Worm (Caenorhabditis elegans) whole organism, mixed stage, embryonic: ENCODE results near the gene daf-18.

ENCODE experiments used
- M03D4.4 ChIP-seq: sonication (generic microtip); optimal IDR thresholded peaks from 2 replicates; lab custom pipeline; 2017; ENCODE audit warnings: mild to moderate bottlenecking, missing genetic modification characterization, missing compliant biosample characterization
- bed-3 ChIP-seq: fragments of 200-800 bp; sonication (Bioruptor generic); optimal IDR thresholded peaks from 3 replicates; lab custom pipeline; 2018; ENCODE audit warnings: mild to moderate bottlenecking, missing genetic modification characterization, moderate library complexity, missing compliant biosample characterization
- blmp-1 ChIP-seq: fragments of 150-350 bp; optimal IDR thresholded peaks from 2 replicates; lab custom pipeline; 2014; ENCODE audit warnings: missing biosample characterization, missing genetic modification characterization
- ceh-39 ChIP-seq: fragments of 150-350 bp; optimal IDR thresholded peaks from 2 replicates; lab custom pipeline; 2014; ENCODE audit warnings: missing biosample characterization, missing genetic modification characterization
- ceh-43 ChIP-seq: fragments of 200-800 bp; sonication (Bioruptor generic); optimal IDR thresholded peaks from 2 replicates; lab custom pipeline; 2018; ENCODE audit warnings: mild to moderate bottlenecking, missing genetic modification characterization, moderate library complexity, missing compliant biosample characterization
- ceh-83 ChIP-seq: fragments of 200-800 bp; sonication (Bioruptor generic); optimal IDR thresholded peaks from 2 replicates; lab custom pipeline; 2018; ENCODE audit warnings: mild to moderate bottlenecking, missing genetic modification characterization, missing compliant biosample characterization
- ces-1 ChIP-seq: fragments of 150-350 bp; optimal IDR thresholded peaks from 2 replicates; lab custom pipeline; 2014; ENCODE audit warnings: missing biosample characterization, missing genetic modification reagents, missing genetic modification characterization
- cnd-1 ChIP-seq: fragments of 200-800 bp; sonication (Bioruptor generic); optimal IDR thresholded peaks from 2 replicates; lab custom pipeline; 2018; ENCODE audit warnings: mild to moderate bottlenecking, missing genetic modification characterization, missing compliant biosample characterization
- drap-1 ChIP-seq: fragments of 200-800 bp; sonication (Bioruptor generic); optimal IDR thresholded peaks from 3 replicates; lab custom pipeline; 2018; ENCODE audit warnings: mild to moderate bottlenecking, missing genetic modification characterization, missing compliant biosample characterization
- elt-1 ChIP-seq: sonication (generic microtip); optimal IDR thresholded peaks from 2 replicates; lab custom pipeline; 2017; ENCODE audit warnings: missing genetic modification characterization, mild to moderate bottlenecking, missing compliant biosample characterization, antibody characterized with exemption, moderate library complexity, borderline replicate concordance; ENCODE audit not compliant: insufficient read depth
- elt-3 ChIP-seq: fragments of 150-350 bp; optimal IDR thresholded peaks from 2 replicates; lab custom pipeline; 2014; ENCODE audit warnings: missing biosample characterization, missing genetic modification characterization
- flh-1 ChIP-seq: fragments of 200-800 bp; sonication (Bioruptor generic); optimal IDR thresholded peaks from 2 replicates; lab custom pipeline; 2018; ENCODE audit warnings: mild to moderate bottlenecking, missing genetic modification characterization, moderate library complexity, missing compliant biosample characterization
- ham-2 ChIP-seq: fragments of 200-800 bp; sonication (Bioruptor generic); optimal IDR thresholded peaks from 2 replicates; lab custom pipeline; 2018; ENCODE audit warnings: mild to moderate bottlenecking, missing genetic modification characterization, missing compliant biosample characterization
- hlh-1 ChIP-seq: fragments of 150-350 bp; optimal IDR thresholded peaks from 2 replicates; lab custom pipeline; 2014; ENCODE audit warnings: missing biosample characterization, missing genetic modification reagents, missing genetic modification characterization
- lin-13 ChIP-seq: fragments of 150-350 bp; optimal IDR thresholded peaks from 2 replicates; lab custom pipeline; 2014; ENCODE audit warnings: missing biosample characterization, missing genetic modification characterization
- lin-32 ChIP-seq: fragments of 200-800 bp; sonication (Bioruptor generic); optimal IDR thresholded peaks from 2 replicates; lab custom pipeline; 2018; ENCODE audit warnings: mild to moderate bottlenecking, missing genetic modification characterization, missing compliant biosample characterization
- lsy-2 ChIP-seq: fragments of 150-350 bp; optimal IDR thresholded peaks from 2 replicates; lab custom pipeline; 2014; ENCODE audit warnings: missing biosample characterization, missing genetic modification characterization
- mab-5 ChIP-seq: fragments of 150-350 bp; optimal IDR thresholded peaks from 2 replicates; lab custom pipeline; 2014; ENCODE audit warnings: missing biosample characterization, missing genetic modification characterization
- mep-1 ChIP-seq: fragments of 150-350 bp; optimal IDR thresholded peaks from 2 replicates; lab custom pipeline; 2017; ENCODE audit warnings: missing biosample characterization, missing genetic modification reagents, missing genetic modification characterization, inconsistent platforms
- mls-2 ChIP-seq: sonication (generic microtip); optimal IDR thresholded peaks from 2 replicates; lab custom pipeline; 2016; ENCODE audit warnings: mild to moderate bottlenecking, missing genetic modification characterization, moderate library complexity, missing compliant biosample characterization
- nhr-12 ChIP-seq: fragments of 150-350 bp; optimal IDR thresholded peaks from 2 replicates; lab custom pipeline; 2014; ENCODE audit warnings: missing biosample characterization, missing genetic modification characterization
- nhr-2 ChIP-seq: fragments of 150-350 bp; optimal IDR thresholded peaks from 2 replicates; lab custom pipeline; 2014; ENCODE audit warnings: missing biosample characterization, missing genetic modification characterization
- nhr-237 ChIP-seq: fragments of 150-350 bp; optimal IDR thresholded peaks from 2 replicates; lab custom pipeline; 2014; ENCODE audit warnings: missing biosample characterization, missing genetic modification characterization
- nhr-28 ChIP-seq: fragments of 150-350 bp; optimal IDR thresholded peaks from 2 replicates; lab custom pipeline; 2014; ENCODE audit warnings: missing biosample characterization, missing genetic modification characterization
- nhr-76 ChIP-seq: sonication (generic microtip); optimal IDR thresholded peaks from 2 replicates; lab custom pipeline; 2017; ENCODE audit warnings: missing biosample characterization, missing genetic modification characterization
- pha-4 ChIP-seq: fragments of 150-350 bp; optimal IDR thresholded peaks from 2 replicates; lab custom pipeline; 2018; ENCODE audit warnings: missing biosample characterization, missing genetic modification reagents, missing genetic modification characterization
- sem-2 ChIP-seq: fragments of 200-800 bp; sonication (Bioruptor generic); optimal IDR thresholded peaks from 2 replicates; lab custom pipeline; 2018; ENCODE audit warnings: mild to moderate bottlenecking, missing genetic modification characterization, missing compliant biosample characterization
- snpc-4 ChIP-seq: fragments of 150-350 bp; optimal IDR thresholded peaks from 2 replicates; lab custom pipeline; 2014; ENCODE audit warnings: missing biosample characterization, missing genetic modification characterization
- sptf-1 ChIP-seq: sonication (generic microtip); optimal IDR thresholded peaks from 2 replicates; lab custom pipeline; 2017; ENCODE audit warnings: mild to moderate bottlenecking, missing genetic modification characterization, moderate library complexity, missing compliant biosample characterization
- tbx-8 ChIP-seq: fragments of 200-800 bp; sonication (Bioruptor generic); optimal IDR thresholded peaks from 2 replicates; lab custom pipeline; 2018; ENCODE audit warnings: mild to moderate bottlenecking, missing genetic modification characterization, moderate library complexity, missing compliant biosample characterization
- unc-120 ChIP-seq: sonication (generic microtip); optimal IDR thresholded peaks from 2 replicates; lab custom pipeline; 2017; ENCODE audit warnings: missing genetic modification characterization, missing compliant biosample characterization; ENCODE audit not compliant: poor library complexity, severe bottlenecking
- unc-39 ChIP-seq: fragments of 150-350 bp; optimal IDR thresholded peaks from 2 replicates; lab custom pipeline; 2014; ENCODE audit warnings: missing biosample characterization, missing genetic modification characterization
- zip-8 ChIP-seq: fragments of 150-350 bp; optimal IDR thresholded peaks from 2 replicates; lab custom pipeline; 2014; ENCODE audit warnings: missing biosample characterization, missing genetic modification characterization
- ztf-11 ChIP-seq: fragments of 150-350 bp; optimal IDR thresholded peaks from 2 replicates; lab custom pipeline; 2014; ENCODE audit warnings: missing biosample characterization, missing genetic modification characterization

The daf-18 gene

DNA sequence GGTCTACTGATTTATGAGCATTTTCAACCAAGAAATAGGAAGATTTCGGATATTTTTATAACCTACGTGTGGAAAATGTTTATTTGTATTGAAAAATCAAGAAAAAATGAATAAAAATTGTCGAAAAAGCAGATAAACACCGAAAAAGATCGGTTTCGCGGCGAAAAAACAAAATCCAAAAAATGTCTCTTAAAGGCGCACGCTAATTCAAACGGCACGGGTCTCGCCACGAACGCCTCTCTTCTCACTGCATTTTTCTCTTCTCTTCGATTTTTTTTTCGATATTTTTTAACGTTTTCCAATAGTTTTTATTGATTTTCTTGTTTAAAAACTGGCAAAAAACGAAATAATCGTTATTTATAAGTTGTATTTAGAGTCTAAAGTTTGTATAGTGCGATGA lies 569 bp upstream of the daf-18 start:
- no peak for TF ChIP-seq cnd-1
- TF ChIP-seq nhr-12 (tag; lab: Kevin White, UChicago) = no peak
- no peak for TF ChIP-seq bed-3
- no peak for TF ChIP-seq ceh-43 (GFP tag; lab: Kevin White, UChicago)
- TF ChIP-seq ztf-11 (tag; lab: Kevin White, UChicago) = no peak
- no peak for TF ChIP-seq ham-2 (GFP tag; lab: Kevin White, UChicago)
- TF ChIP-seq mls-2 = no peak
- TF ChIP-seq pha-4 (tag; lab: Kevin White, UChicago) = no peak
- no peak for TF ChIP-seq nhr-2
- no peak for TF ChIP-seq lin-13
- TF ChIP-seq elt-3 (tag; lab: Kevin White, UChicago) = no peak
- TF ChIP-seq blmp-1 (tag; lab: Kevin White, UChicago) = no peak
- no peak for TF ChIP-seq M03D4.4
- TF ChIP-seq ceh-39 (tag; lab: Kevin White, UChicago) = peak; percentile 58
- no peak for TF ChIP-seq nhr-28 (tag; lab: Kevin White, UChicago)
- no peak for TF ChIP-seq drap-1 (GFP tag; lab: Kevin White, UChicago)
- no peak for TF ChIP-seq tbx-8 (GFP tag; lab: Kevin White, UChicago)
- TF ChIP-seq unc-39 (tag; lab: Kevin White, UChicago) = no peak
- TF ChIP-seq flh-1 (GFP tag; lab: Kevin White, UChicago) = no peak
- TF ChIP-seq hlh-1 (tag; lab: Kevin White, UChicago) = no peak
- TF ChIP-seq sptf-1 (tag; lab: Kevin White, UChicago) = no peak
- peak; percentile 27 for TF ChIP-seq unc-120 (tag; lab: Kevin White, UChicago)
- no peak for TF ChIP-seq snpc-4 (tag; lab: Kevin White, UChicago)
- peak; percentile 48 for TF ChIP-seq mep-1
- no peak for TF ChIP-seq nhr-76 (tag; lab: Kevin White, UChicago)
- TF ChIP-seq sem-2 (GFP tag; lab: Kevin White, UChicago) = no peak
- TF ChIP-seq mab-5 (tag; lab: Kevin White, UChicago) = no peak
- TF ChIP-seq ceh-83 = no peak
- peak; percentile 40 for TF ChIP-seq ces-1
- no peak for TF ChIP-seq lin-32 (GFP tag; lab: Kevin White, UChicago)
- peak; percentile 2 for TF ChIP-seq nhr-237
- peak; percentile 54 for TF ChIP-seq lsy-2 (tag; lab: Kevin White, UChicago)
- no peak for TF ChIP-seq zip-8 (tag; lab: Kevin White, UChicago)

DNA sequence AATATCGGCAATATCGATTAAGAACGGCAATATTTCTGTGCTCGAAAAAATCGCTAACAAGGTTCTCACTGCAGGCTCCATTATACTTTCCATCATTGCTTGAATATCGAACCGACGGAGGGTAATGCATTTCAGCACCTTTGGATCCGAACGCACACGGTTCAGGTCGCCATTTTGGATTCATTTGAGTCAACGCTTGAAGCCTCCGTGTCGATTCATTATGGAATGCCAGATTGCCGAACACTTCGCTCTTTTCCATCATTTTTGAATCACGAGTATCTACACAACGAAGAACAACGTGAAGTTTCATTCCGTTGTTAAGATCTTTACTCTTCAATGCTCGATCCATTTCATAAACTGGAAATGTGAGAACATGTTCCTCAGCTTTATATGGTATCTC lies 2.9 kb downstream of the daf-18 start:
- no peak for TF ChIP-seq zip-8 (tag; lab: Kevin White, UChicago)
- no peak for TF ChIP-seq ceh-39 (tag; lab: Kevin White, UChicago)
- TF ChIP-seq nhr-2 = no peak
- TF ChIP-seq nhr-28 (tag; lab: Kevin White, UChicago) = no peak
- TF ChIP-seq elt-1 (tag; lab: Kevin White, UChicago) = no peak
- TF ChIP-seq lin-13 = no peak
- TF ChIP-seq mab-5 (tag; lab: Kevin White, UChicago) = no peak
- no peak for TF ChIP-seq unc-120 (tag; lab: Kevin White, UChicago)
- no peak for TF ChIP-seq pha-4 (tag; lab: Kevin White, UChicago)
- no peak for TF ChIP-seq tbx-8 (GFP tag; lab: Kevin White, UChicago)
- TF ChIP-seq ces-1 = no peak
- TF ChIP-seq ztf-11 (tag; lab: Kevin White, UChicago) = no peak
- TF ChIP-seq drap-1 (GFP tag; lab: Kevin White, UChicago) = no peak
- TF ChIP-seq sem-2 (GFP tag; lab: Kevin White, UChicago) = no peak
- no peak for TF ChIP-seq M03D4.4
- no peak for TF ChIP-seq nhr-12 (tag; lab: Kevin White, UChicago)
- TF ChIP-seq ceh-83 = no peak
- TF ChIP-seq, all 35 proteins: peak for 0

DNA sequence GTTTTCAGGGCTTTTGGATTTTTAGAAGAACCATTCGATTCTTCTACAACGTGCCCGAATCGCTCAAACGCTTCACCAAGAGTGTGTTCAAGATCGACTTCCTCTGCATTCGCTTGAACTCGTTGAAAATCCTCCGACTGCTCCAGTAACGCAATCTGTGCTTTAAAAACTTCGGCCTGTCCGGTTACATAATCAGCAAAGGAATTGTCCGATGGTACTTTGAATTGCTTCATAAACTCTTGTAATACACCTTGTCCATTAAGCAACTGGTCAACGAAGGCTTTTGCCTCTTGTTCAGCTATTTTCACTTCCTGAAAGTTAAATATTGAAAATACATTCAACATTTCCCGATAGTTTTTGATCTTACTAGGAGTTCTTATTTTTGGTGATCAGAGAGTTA lies 4.3 kb downstream of the daf-18 start:
- no peak for TF ChIP-seq nhr-12 (tag; lab: Kevin White, UChicago)
- no peak for TF ChIP-seq tbx-8 (GFP tag; lab: Kevin White, UChicago)
- TF ChIP-seq lsy-2 (tag; lab: Kevin White, UChicago) = no peak
- no peak for TF ChIP-seq ceh-39 (tag; lab: Kevin White, UChicago)
- TF ChIP-seq blmp-1 (tag; lab: Kevin White, UChicago) = no peak
- TF ChIP-seq M03D4.4 = no peak
- TF ChIP-seq nhr-76 (tag; lab: Kevin White, UChicago) = no peak
- no peak for TF ChIP-seq hlh-1 (tag; lab: Kevin White, UChicago)
- TF ChIP-seq unc-120 (tag; lab: Kevin White, UChicago) = no peak
- TF ChIP-seq ces-1 = no peak
- TF ChIP-seq sptf-1 (tag; lab: Kevin White, UChicago) = no peak
- no peak for TF ChIP-seq flh-1 (GFP tag; lab: Kevin White, UChicago)
- TF ChIP-seq ceh-83 = no peak
- no peak for TF ChIP-seq drap-1 (GFP tag; lab: Kevin White, UChicago)
- TF ChIP-seq mls-2 = no peak
